Fruit fly (Drosophila melanogaster) whole organism, embryonic: ENCODE measurements around the gene cni.

Experiments
- B-H2 ChIP-seq: fragments of 200-800 bp; sonication (Bioruptor generic); optimal IDR thresholded peaks from 2 replicates; lab custom pipeline; 2018; ENCODE audit warnings: missing biosample characterization, mild to moderate bottlenecking, missing genetic modification characterization
- CG11696 ChIP-seq: fragments of 200-800 bp; sonication (Bioruptor generic); IDR thresholded peaks from 2 replicates; pipeline ENCODE4 v1.3.6; 2022; ENCODE audit warnings: missing biosample characterization, missing genetic modification characterization
- CG12104 ChIP-seq: fragments of 200-800 bp; sonication (Bioruptor generic); optimal IDR thresholded peaks from 3 replicates; lab custom pipeline; 2016; ENCODE audit warnings: missing biosample characterization, missing genetic modification characterization
- CG12659 ChIP-seq: fragments of 200-800 bp; sonication (Bioruptor generic); optimal IDR thresholded peaks from 3 replicates; lab custom pipeline; 2017; ENCODE audit warnings: mild to moderate bottlenecking, missing biosample characterization, missing genetic modification reagents, missing genetic modification characterization
- CG12744 ChIP-seq: fragments of 200-800 bp; sonication (Bioruptor generic); optimal IDR thresholded peaks from 2 replicates; lab custom pipeline; 2016; ENCODE audit warnings: missing biosample characterization, missing genetic modification characterization
- CG15011 ChIP-seq: fragments of 200-800 bp; sonication (Bioruptor generic); optimal IDR thresholded peaks from 3 replicates; lab custom pipeline; 2018; ENCODE audit warnings: missing biosample characterization, mild to moderate bottlenecking, missing genetic modification characterization
- CG1529 ChIP-seq: fragments of 200-800 bp; sonication (Bioruptor generic); optimal IDR thresholded peaks from 3 replicates; lab custom pipeline; 2018; ENCODE audit warnings: missing biosample characterization, missing genetic modification characterization
- CG17328 ChIP-seq: fragments of 200-800 bp; sonication (Bioruptor generic); IDR thresholded peaks from 2 replicates; pipeline ENCODE4 v1.3.6; 2022; ENCODE audit warnings: missing biosample characterization, missing genetic modification characterization
- CG17385 ChIP-seq: fragments of 200-800 bp; sonication (Bioruptor generic); optimal IDR thresholded peaks from 3 replicates; lab custom pipeline; 2018; ENCODE audit warnings: missing biosample characterization, mild to moderate bottlenecking, missing genetic modification characterization
- CG18476 ChIP-seq: fragments of 200-800 bp; sonication (Bioruptor generic); optimal IDR thresholded peaks from 2 replicates; lab custom pipeline; 2016; ENCODE audit warnings: missing biosample characterization, mild to moderate bottlenecking, missing genetic modification characterization
- CG18599 ChIP-seq: fragments of 200-800 bp; sonication (Bioruptor generic); optimal IDR thresholded peaks from 3 replicates; lab custom pipeline; 2017; ENCODE audit warnings: missing biosample characterization, missing genetic modification characterization, mild to moderate bottlenecking, moderate library complexity, missing genetic modification reagents
- CG2120 ChIP-seq: fragments of 200-800 bp; sonication (Bioruptor generic); optimal IDR thresholded peaks from 3 replicates; lab custom pipeline; 2016; ENCODE audit warnings: missing biosample characterization, missing genetic modification characterization
- CG2875 ChIP-seq: fragments of 200-800 bp; sonication (Bioruptor generic); optimal IDR thresholded peaks from 2 replicates; lab custom pipeline; 2017; ENCODE audit warnings: missing biosample characterization, mild to moderate bottlenecking, missing genetic modification characterization, missing genetic modification reagents
- CG3407 ChIP-seq: fragments of 200-800 bp; sonication (Bioruptor generic); optimal IDR thresholded peaks from 2 replicates; lab custom pipeline; 2018; ENCODE audit warnings: missing biosample characterization, mild to moderate bottlenecking, missing genetic modification characterization
- CG3847 ChIP-seq: fragments of 200-800 bp; sonication (Bioruptor generic); IDR thresholded peaks from 2 replicates; pipeline ENCODE4 v1.3.6; 2022; ENCODE audit warnings: missing biosample characterization, missing genetic modification characterization
- CG4328 ChIP-seq: fragments of 200-800 bp; sonication (Bioruptor generic); optimal IDR thresholded peaks from 3 replicates; lab custom pipeline; 2017; ENCODE audit warnings: missing biosample characterization, missing genetic modification reagents, missing genetic modification characterization
- CG5245 ChIP-seq: fragments of 200-800 bp; sonication (Bioruptor generic); optimal IDR thresholded peaks from 3 replicates; lab custom pipeline; 2016; ENCODE audit warnings: missing biosample characterization, missing genetic modification characterization
- CG6689 ChIP-seq: fragments of 200-800 bp; sonication (Bioruptor generic); IDR thresholded peaks from 2 replicates; pipeline ENCODE4 v1.3.6; 2022; ENCODE audit warnings: missing biosample characterization, missing genetic modification characterization
- CG8089 ChIP-seq: fragments of 200-800 bp; sonication (Bioruptor generic); optimal IDR thresholded peaks from 3 replicates; lab custom pipeline; 2016; ENCODE audit warnings: missing biosample characterization, missing genetic modification characterization
- CG9932 ChIP-seq: fragments of 200-800 bp; sonication (Bioruptor generic); IDR thresholded peaks from 2 replicates; pipeline ENCODE4 v1.3.6; 2022; ENCODE audit warnings: missing biosample characterization, missing genetic modification characterization
- D ChIP-seq, 2 experiments: fragments of 200-800 bp in 1 of 2; fragments of >200 bp in 1 of 2; sonication (Bioruptor generic) in 1 of 2; optimal IDR thresholded peaks; 2 replicates in 1 of 2; 3 replicates in 1 of 2; lab custom pipeline; 2017; ENCODE audit warnings: mild to moderate bottlenecking in 1 of 2, missing biosample characterization in 1 of 2, missing genetic modification characterization in 1 of 2, missing genetic modification reagents in 1 of 2
- Dek ChIP-seq: fragments of 200-800 bp; sonication (Bioruptor generic); optimal IDR thresholded peaks from 3 replicates; lab custom pipeline; 2019; ENCODE audit warnings: missing biosample characterization, mild to moderate bottlenecking, missing genetic modification characterization, moderate library complexity
- Hr51 ChIP-seq, 2 experiments: fragments of 200-800 bp; sonication (Bioruptor generic); optimal IDR thresholded peaks; 2 replicates in 1 of 2; 3 replicates in 1 of 2; lab custom pipeline; 2016 to 2018; ENCODE audit warnings: missing biosample characterization in 2 of 2, missing genetic modification characterization in 2 of 2, mild to moderate bottlenecking in 1 of 2, moderate library complexity in 1 of 2
- Jarid2 ChIP-seq: fragments of 200-800 bp; sonication (Bioruptor generic); optimal IDR thresholded peaks from 3 replicates; lab custom pipeline; 2017; ENCODE audit warnings: mild to moderate bottlenecking, missing biosample characterization, missing genetic modification reagents, missing genetic modification characterization
- Med ChIP-seq: fragments of 200-800 bp; sonication (Bioruptor generic); peaks from one replicate; lab custom pipeline; 2016; ENCODE audit warnings: missing biosample characterization, missing genetic modification characterization, mild to moderate bottlenecking, inconsistent platforms, moderate library complexity
- Meics ChIP-seq: fragments of 200-800 bp; sonication (Bioruptor generic); optimal IDR thresholded peaks from 2 replicates; lab custom pipeline; 2017; ENCODE audit warnings: missing biosample characterization, mild to moderate bottlenecking, missing genetic modification characterization
- NK7.1 ChIP-seq: fragments of 200-800 bp; sonication (Bioruptor generic); optimal IDR thresholded peaks from 3 replicates; lab custom pipeline; 2016; ENCODE audit warnings: missing biosample characterization, missing genetic modification characterization
- Nf-YA ChIP-seq: fragments of 200-800 bp; sonication (Bioruptor generic); IDR thresholded peaks from 2 replicates; pipeline ENCODE4 v1.3.6; 2022; ENCODE audit warnings: missing biosample characterization, missing genetic modification characterization
- Nf-YB ChIP-seq: fragments of 200-800 bp; sonication (Bioruptor generic); optimal IDR thresholded peaks from 3 replicates; lab custom pipeline; 2019; ENCODE audit warnings: missing biosample characterization, mild to moderate bottlenecking, missing genetic modification characterization, moderate library complexity
- Oli ChIP-seq: fragments of 200-800 bp; sonication (Bioruptor generic); optimal IDR thresholded peaks from 2 replicates; lab custom pipeline; 2018; ENCODE audit warnings: missing biosample characterization, mild to moderate bottlenecking, missing genetic modification characterization, moderate library complexity
- PHDP ChIP-seq: fragments of 200-800 bp; sonication (Bioruptor generic); optimal IDR thresholded peaks from 3 replicates; lab custom pipeline; 2018; ENCODE audit warnings: missing biosample characterization, mild to moderate bottlenecking, missing genetic modification characterization, moderate library complexity
- Pdp1 ChIP-seq, 2 experiments: fragments of 200-800 bp; sonication (Bioruptor generic); optimal IDR thresholded peaks; 3 replicates each; lab custom pipeline; 2016; ENCODE audit warnings: missing biosample characterization in 2 of 2, missing genetic modification characterization in 2 of 2, mild to moderate bottlenecking in 1 of 2, moderate library complexity in 1 of 2
- cad ChIP-seq: fragments of >200 bp; optimal IDR thresholded peaks from 2 replicates; lab custom pipeline; 2017; ENCODE audit warnings: missing biosample characterization, missing genetic modification characterization
- chm ChIP-seq: fragments of 200-800 bp; sonication (Bioruptor generic); IDR thresholded peaks from 2 replicates; pipeline ENCODE4 v1.3.6; 2022; ENCODE audit warnings: missing biosample characterization, missing genetic modification characterization
- crc ChIP-seq: fragments of 200-800 bp; sonication (Bioruptor generic); optimal IDR thresholded peaks from 2 replicates; lab custom pipeline; 2016; ENCODE audit warnings: missing biosample characterization, missing genetic modification characterization
- dmrt11E ChIP-seq: fragments of 200-800 bp; sonication (Bioruptor generic); optimal IDR thresholded peaks from 3 replicates; lab custom pipeline; 2018; ENCODE audit warnings: missing biosample characterization, mild to moderate bottlenecking, missing genetic modification characterization, moderate library complexity
- dpn ChIP-seq, 2 experiments: fragments of 200-800 bp; sonication (Bioruptor generic); optimal IDR thresholded peaks; 3 replicates each; lab custom pipeline; 2016; ENCODE audit warnings: missing biosample characterization in 2 of 2, missing genetic modification characterization in 2 of 2
- esg ChIP-seq: fragments of 200-800 bp; sonication (Bioruptor generic); conservative IDR thresholded peaks from 2 replicates; pipeline ENCODE4 v1.3.6; 2022; ENCODE audit warnings: missing biosample characterization, missing genetic modification characterization
- gro ChIP-seq: fragments of 200-800 bp; sonication (Bioruptor generic); optimal IDR thresholded peaks from 2 replicates; lab custom pipeline; 2016; ENCODE audit warnings: missing biosample characterization, missing genetic modification characterization
- gsb-n ChIP-seq: fragments of 200-800 bp; sonication (Bioruptor generic); optimal IDR thresholded peaks from 3 replicates; lab custom pipeline; 2018; ENCODE audit warnings: missing biosample characterization, mild to moderate bottlenecking, missing genetic modification characterization
- maf-S ChIP-seq: fragments of 200-800 bp; sonication (Bioruptor generic); optimal IDR thresholded peaks from 2 replicates; lab custom pipeline; 2016; ENCODE audit warnings: missing biosample characterization, missing genetic modification characterization
- nerfin-1 ChIP-seq: fragments of 200-800 bp; sonication (Bioruptor generic); optimal IDR thresholded peaks from 3 replicates; lab custom pipeline; 2019; ENCODE audit warnings: missing biosample characterization, mild to moderate bottlenecking, missing genetic modification characterization, moderate library complexity
- onecut ChIP-seq: fragments of 200-800 bp; sonication (Bioruptor generic); IDR thresholded peaks from 2 replicates; pipeline ENCODE4 v1.3.6; 2022; ENCODE audit warnings: missing biosample characterization, missing genetic modification characterization
- repo ChIP-seq: fragments of 200-800 bp; sonication (Bioruptor generic); optimal IDR thresholded peaks from 2 replicates; lab custom pipeline; 2016; ENCODE audit warnings: missing biosample characterization, missing genetic modification characterization
- run ChIP-seq: fragments of 200-800 bp; sonication (Bioruptor generic); optimal IDR thresholded peaks from 3 replicates; lab custom pipeline; 2018; ENCODE audit warnings: missing biosample characterization, mild to moderate bottlenecking, missing genetic modification characterization
- so ChIP-seq: fragments of 200-800 bp; sonication (Bioruptor generic); IDR thresholded peaks from 3 replicates; pipeline ENCODE4 v1.3.6; 2022; ENCODE audit warnings: missing biosample characterization, missing genetic modification characterization
- tap ChIP-seq: fragments of 200-800 bp; optimal IDR thresholded peaks from 3 replicates; lab custom pipeline; 2019; ENCODE audit warnings: missing biosample characterization, mild to moderate bottlenecking, missing genetic modification characterization, moderate library complexity

cni gene

DNA sequence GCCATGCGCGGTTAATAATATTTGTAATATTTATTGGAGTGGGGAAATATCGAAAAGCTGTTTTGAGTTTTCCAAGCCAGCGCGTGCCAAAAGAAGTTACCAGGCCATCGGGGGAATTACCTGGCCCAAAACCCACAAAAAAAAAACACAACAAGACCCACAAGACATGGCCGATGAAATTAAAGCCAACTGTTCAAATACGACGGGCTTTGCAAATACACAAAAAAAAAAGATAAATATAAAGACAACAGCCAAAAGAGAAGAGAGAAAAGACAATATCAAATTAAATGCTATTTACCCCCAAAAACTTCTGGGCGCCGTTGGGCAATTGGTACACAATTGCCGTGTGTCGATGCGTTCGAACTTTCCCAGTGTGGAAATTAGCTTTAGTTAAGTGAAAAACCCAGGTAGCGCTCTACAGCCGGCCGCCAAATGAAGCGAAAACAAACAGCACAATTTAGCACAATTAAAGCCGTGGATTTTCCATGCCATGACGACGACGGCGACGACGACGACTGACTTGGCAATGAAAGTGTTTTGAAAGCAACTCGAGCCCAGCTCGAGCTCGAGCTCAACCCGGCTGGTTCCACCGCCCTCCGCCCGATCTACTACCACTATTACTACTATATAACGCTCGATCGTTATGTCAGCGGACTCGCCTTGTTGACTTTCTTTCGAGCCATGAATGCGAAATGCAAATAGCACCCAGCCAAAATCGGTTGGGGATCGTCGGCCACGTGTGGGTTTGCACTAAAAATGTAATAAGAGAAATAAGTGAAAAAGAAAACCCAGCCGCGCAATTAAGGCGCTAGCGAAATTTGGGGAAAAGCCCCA lies 7.5 kb upstream of the cni start (continued):
- TF ChIP-seq B-H2 (GFP tag; lab: Kevin White, UChicago): peak; percentile 58
- peak; percentile 40 for TF ChIP-seq gsb-n (tag; lab: Kevin White, UChicago)
- TF ChIP-seq CG17328 (GFP tag; lab: Robert Waterston, UW): no peak
- TF ChIP-seq repo (GFP tag; lab: Kevin White, UChicago): peak; percentile 16
- TF ChIP-seq CG17385 (GFP tag; lab: Kevin White, UChicago): peak; percentile 34
- peak; percentile 61 for TF ChIP-seq CG3407
- TF ChIP-seq CG18476: peak; percentile 6
- TF ChIP-seq CG12104: peak; percentile 17
- TF ChIP-seq Med (GFP tag; lab: Kevin White, UChicago): peak; percentile 85
- peak; percentile 34; the same call in 1 of the 2 replicates for TF ChIP-seq CG3847 (GFP tag; lab: Robert Waterston, UW)
- peak; percentile 34 for TF ChIP-seq CG12744 (GFP tag; lab: Kevin White, UChicago)
- TF ChIP-seq PHDP (tag; lab: Kevin White, UChicago): peak; percentile 65
- no peak for TF ChIP-seq Hr51 (GFP tag; optimal IDR thresholded peaks at IDR 0.05; lab: Kevin White, UChicago)
- peak; percentile 39 for TF ChIP-seq gro
- peak; percentile 55 for TF ChIP-seq crc (GFP tag; lab: Kevin White, UChicago)
- no peak for TF ChIP-seq Oli (tag; lab: Kevin White, UChicago)
- TF ChIP-seq chm (GFP tag; lab: Robert Waterston, UW): 0 out of 2 replicates have a peak, but pooled peaks have one; percentile 38
- no peak for TF ChIP-seq esg (GFP tag; lab: Robert Waterston, UW)
- TF ChIP-seq CG1529 (GFP tag; lab: Kevin White, UChicago): peak; percentile 41
- no peak for TF ChIP-seq D (optimal IDR thresholded peaks at IDR 0.05; lab: Kevin White, UChicago)
- TF ChIP-seq D (GFP tag; optimal IDR thresholded peaks at IDR 0.05; lab: Kevin White, UChicago): peak; percentile 4
- TF ChIP-seq CG12659: peak; percentile 51
- TF ChIP-seq CG5245: no peak
- peak; percentile 12 for TF ChIP-seq maf-S (GFP tag; lab: Kevin White, UChicago)
- peak; percentile 36; the same call in 1 of the 2 replicates for TF ChIP-seq Nf-YA (GFP tag; lab: Robert Waterston, UW)
- TF ChIP-seq CG15011 (GFP tag; lab: Kevin White, UChicago): peak; percentile 40
- TF ChIP-seq CG4328 (GFP tag; lab: Kevin White, UChicago): peak; percentile 40
- peak; percentile 28 for TF ChIP-seq nerfin-1 (tag; lab: Kevin White, UChicago)
- peak; percentile 47 for TF ChIP-seq onecut (GFP tag; lab: Robert Waterston, UW)
- peak; percentile 14 to 53 for TF ChIP-seq Pdp1 (GFP tag; optimal IDR thresholded peaks at IDR 0.05; lab: Kevin White, UChicago)
- peak; percentile 46; the same call in 1 of the 2 replicates for TF ChIP-seq CG9932 (GFP tag; lab: Robert Waterston, UW)
- TF ChIP-seq Meics (GFP tag; lab: Kevin White, UChicago): peak; percentile 55
- no peak for TF ChIP-seq run (tag; lab: Kevin White, UChicago)
- TF ChIP-seq CG2120 (GFP tag; lab: Kevin White, UChicago): peak; percentile 42
- TF ChIP-seq CG18599 (GFP tag; lab: Kevin White, UChicago): peak; percentile 58
- TF ChIP-seq dpn (GFP tag; optimal IDR thresholded peaks at IDR 0.05; lab: Kevin White, UChicago): peak; percentile 19 to 39
- peak; percentile 13 for TF ChIP-seq Jarid2 (GFP tag; lab: Kevin White, UChicago)
- TF ChIP-seq tap (tag; lab: Kevin White, UChicago): no peak
- TF ChIP-seq CG8089 (GFP tag; lab: Kevin White, UChicago): peak; percentile 8
- peak; percentile 38 for TF ChIP-seq Dek (tag; lab: Kevin White, UChicago)
- TF ChIP-seq CG6689 (GFP tag; lab: Robert Waterston, UW): 0 out of 2 replicates have a peak, but pooled peaks have one; percentile 12
- TF ChIP-seq NK7.1 (GFP tag; lab: Kevin White, UChicago): peak; percentile 40
- peak; percentile 54; the same call in 2 of the 3 replicates for TF ChIP-seq so (GFP tag; lab: Robert Waterston, UW)
- peak; percentile 20 for TF ChIP-seq Nf-YB (GFP tag; lab: Kevin White, UChicago)
- peak; percentile 56; the same call in 1 of the 2 replicates for TF ChIP-seq CG11696
- TF ChIP-seq CG2875 (GFP tag; lab: Kevin White, UChicago): peak; percentile 58
- TF ChIP-seq cad (GFP tag; lab: Kevin White, UChicago): no peak
- no peak for TF ChIP-seq dmrt11E (tag; lab: Kevin White, UChicago)
